Fruit fly (Drosophila melanogaster): ENCODE measurements around the gene CG13471.

DNA sequence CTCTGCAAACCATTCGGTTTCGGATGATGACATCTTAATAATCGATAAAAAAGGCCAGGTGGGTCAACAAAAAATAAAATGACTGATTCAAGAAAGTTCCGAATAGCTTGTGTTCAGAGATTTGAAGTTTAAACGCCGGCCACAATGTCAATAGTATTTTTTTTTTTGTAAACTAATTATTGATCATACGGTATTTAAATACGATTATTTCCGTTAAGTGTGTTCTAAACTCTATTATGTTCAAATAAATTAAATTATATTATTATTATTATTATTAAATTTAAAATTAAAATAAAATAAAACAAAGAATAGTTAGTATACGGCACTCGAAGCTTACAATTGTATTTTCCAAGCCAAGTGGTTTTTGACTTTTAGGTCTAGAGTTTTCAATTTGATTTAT is at the start of gene CG13471:
- no peak for TF ChIP-seq ttk (optimal IDR thresholded peaks at IDR 0.05)
- TF ChIP-seq h (optimal IDR thresholded peaks at IDR 0.05): no peak
- no peak for TF ChIP-seq psq (optimal IDR thresholded peaks at IDR 0.05)
- no peak for TF ChIP-seq Sin3A (optimal IDR thresholded peaks at IDR 0.05)

All from Kc167 (cell line).